Fruit fly (Drosophila melanogaster) whole organism, embryonic: ENCODE measurements around the gene mof.

ENCODE experiments used
- Awh ChIP-seq: fragments of 200-800 bp; sonication (Bioruptor generic); IDR thresholded peaks from 2 replicates; pipeline ENCODE4, ENCODE4 v1.3.6; 2022; ENCODE audit warnings: missing biosample characterization, missing genetic modification characterization
- CG10209 ChIP-seq: fragments of 200-800 bp; sonication (Bioruptor generic); optimal IDR thresholded peaks from 3 replicates; lab custom pipeline; 2017; ENCODE audit warnings: missing biosample characterization, mild to moderate bottlenecking, missing genetic modification characterization, missing genetic modification reagents
- CG12155 ChIP-seq: fragments of 200-800 bp; sonication (Bioruptor generic); optimal IDR thresholded peaks from 3 replicates; lab custom pipeline; 2016; ENCODE audit warnings: missing biosample characterization, missing genetic modification characterization
- CG12391 ChIP-seq: fragments of 200-800 bp; sonication (Bioruptor generic); optimal IDR thresholded peaks from 3 replicates; lab custom pipeline; 2018; ENCODE audit warnings: missing biosample characterization, mild to moderate bottlenecking, missing genetic modification characterization, moderate library complexity
- CG14710 ChIP-seq: fragments of 200-800 bp; sonication (Bioruptor generic); optimal IDR thresholded peaks from 3 replicates; lab custom pipeline; 2019; ENCODE audit warnings: missing biosample characterization, mild to moderate bottlenecking, missing genetic modification characterization, moderate library complexity
- CG15269 ChIP-seq: fragments of 200-800 bp; sonication (Bioruptor generic); optimal IDR thresholded peaks from 2 replicates; lab custom pipeline; 2018; ENCODE audit warnings: missing biosample characterization, mild to moderate bottlenecking, missing genetic modification characterization, moderate library complexity
- CG15514 ChIP-seq: fragments of 200-800 bp; sonication (Bioruptor generic); optimal IDR thresholded peaks from 3 replicates; lab custom pipeline; 2017; ENCODE audit warnings: missing biosample characterization, missing genetic modification characterization, mild to moderate bottlenecking, moderate library complexity, missing genetic modification reagents
- CG16779 ChIP-seq: fragments of 200-800 bp; sonication (Bioruptor generic); IDR thresholded peaks from 2 replicates; pipeline ENCODE4 v1.3.6; 2022; ENCODE audit warnings: missing biosample characterization, missing genetic modification characterization
- CG1832 ChIP-seq: fragments of 200-800 bp; sonication (Bioruptor generic); optimal IDR thresholded peaks from 2 replicates; lab custom pipeline; 2017; ENCODE audit warnings: missing biosample characterization, mild to moderate bottlenecking, missing genetic modification characterization, inconsistent platforms
- CG18599 ChIP-seq: fragments of 200-800 bp; sonication (Bioruptor generic); optimal IDR thresholded peaks from 3 replicates; lab custom pipeline; 2017; ENCODE audit warnings: missing biosample characterization, missing genetic modification characterization, mild to moderate bottlenecking, moderate library complexity, missing genetic modification reagents
- CG2116 ChIP-seq: fragments of 200-800 bp; sonication (Bioruptor generic); optimal IDR thresholded peaks from 3 replicates; lab custom pipeline; 2018; ENCODE audit warnings: missing biosample characterization, mild to moderate bottlenecking, missing genetic modification characterization
- CG30020 ChIP-seq: fragments of 200-800 bp; optimal IDR thresholded peaks from 2 replicates; lab custom pipeline; 2019; ENCODE audit warnings: missing biosample characterization, mild to moderate bottlenecking, missing genetic modification characterization, moderate library complexity
- CG3281 ChIP-seq: fragments of 200-800 bp; sonication (Bioruptor generic); optimal IDR thresholded peaks from 3 replicates; lab custom pipeline; 2017; ENCODE audit warnings: missing biosample characterization, mild to moderate bottlenecking, missing genetic modification characterization
- CG34224 ChIP-seq: fragments of 200-800 bp; sonication (Bioruptor generic); IDR thresholded peaks from 3 replicates; pipeline ENCODE4 v1.3.6; 2022; ENCODE audit warnings: missing biosample characterization, missing genetic modification characterization; ENCODE audit not compliant: partially characterized antibody
- CG34376 ChIP-seq: fragments of 200-800 bp; sonication (Bioruptor generic); optimal IDR thresholded peaks from 2 replicates; lab custom pipeline; 2018; ENCODE audit warnings: missing biosample characterization, mild to moderate bottlenecking, missing genetic modification characterization
- CG3995 ChIP-seq: fragments of 200-800 bp; sonication (Bioruptor generic); optimal IDR thresholded peaks from 3 replicates; lab custom pipeline; 2016; ENCODE audit warnings: missing biosample characterization, missing genetic modification characterization
- CG6272 ChIP-seq: fragments of 200-800 bp; sonication (Bioruptor generic); IDR thresholded peaks from 2 replicates; pipeline ENCODE4 v1.3.6; 2022; ENCODE audit warnings: missing biosample characterization, missing genetic modification characterization
- CG6683 ChIP-seq: fragments of 200-800 bp; sonication (Bioruptor generic); optimal IDR thresholded peaks from 2 replicates; lab custom pipeline; 2017; ENCODE audit warnings: missing biosample characterization, mild to moderate bottlenecking, missing genetic modification characterization, missing genetic modification reagents
- CG6765 ChIP-seq: fragments of 200-800 bp; sonication (Bioruptor generic); optimal IDR thresholded peaks from 3 replicates; lab custom pipeline; 2017; ENCODE audit warnings: missing biosample characterization, mild to moderate bottlenecking, missing genetic modification characterization
- CG7745 ChIP-seq: fragments of 200-800 bp; sonication (Bioruptor generic); optimal IDR thresholded peaks from 2 replicates; lab custom pipeline; 2018; ENCODE audit warnings: missing biosample characterization, mild to moderate bottlenecking, missing genetic modification characterization, moderate library complexity
- CG7839 ChIP-seq: fragments of 200-800 bp; sonication (Bioruptor generic); optimal IDR thresholded peaks from 3 replicates; lab custom pipeline; 2018; ENCODE audit warnings: missing biosample characterization, mild to moderate bottlenecking, missing genetic modification characterization, moderate library complexity
- CG8290 ChIP-seq, 3 experiments: fragments of 200-800 bp; sonication (Bioruptor generic); optimal IDR thresholded peaks; 2 replicates each; lab custom pipeline; 2016 to 2019; ENCODE audit warnings: missing biosample characterization in 3 of 3, missing genetic modification characterization in 3 of 3, mild to moderate bottlenecking in 2 of 3, moderate library complexity in 1 of 3
- CG8478 ChIP-seq: fragments of >200 bp; optimal IDR thresholded peaks from 2 replicates; lab custom pipeline; 2018
- CG9932 ChIP-seq: fragments of 200-800 bp; sonication (Bioruptor generic); IDR thresholded peaks from 2 replicates; pipeline ENCODE4 v1.3.6; 2022; ENCODE audit warnings: missing biosample characterization, missing genetic modification characterization
- Hr51 ChIP-seq, 2 experiments: fragments of 200-800 bp; sonication (Bioruptor generic); optimal IDR thresholded peaks; 2 replicates in 1 of 2; 3 replicates in 1 of 2; lab custom pipeline; 2016 to 2018; ENCODE audit warnings: missing biosample characterization in 2 of 2, missing genetic modification characterization in 2 of 2, mild to moderate bottlenecking in 1 of 2, moderate library complexity in 1 of 2
- Hr78 ChIP-seq, 2 experiments: fragments of 200-800 bp in 1 of 2; fragments of >200 bp in 1 of 2; sonication (Bioruptor generic) in 1 of 2; optimal IDR thresholded peaks; 2 replicates each; lab custom pipeline; 2017 to 2019; ENCODE audit warnings: missing biosample characterization in 2 of 2, missing genetic modification characterization in 2 of 2, mild to moderate bottlenecking in 1 of 2, moderate library complexity in 1 of 2
- Kr ChIP-seq: fragments of 200-800 bp; sonication (Bioruptor generic); optimal IDR thresholded peaks from 2 replicates; lab custom pipeline; 2017; ENCODE audit warnings: missing biosample characterization, mild to moderate bottlenecking, missing genetic modification characterization
- MBD-R2 ChIP-seq: fragments of 200-800 bp; sonication (Bioruptor generic); IDR thresholded peaks from 2 replicates; pipeline ENCODE4 v1.3.6; 2022; ENCODE audit warnings: missing biosample characterization, missing genetic modification characterization
- NFAT ChIP-seq: fragments of 200-800 bp; sonication (Bioruptor generic); IDR thresholded peaks from 2 replicates; pipeline ENCODE4 v1.3.6; 2022; ENCODE audit warnings: missing biosample characterization, missing genetic modification characterization
- Nf-YB ChIP-seq: fragments of 200-800 bp; sonication (Bioruptor generic); optimal IDR thresholded peaks from 3 replicates; lab custom pipeline; 2019; ENCODE audit warnings: missing biosample characterization, mild to moderate bottlenecking, missing genetic modification characterization, moderate library complexity
- NfI ChIP-seq: fragments of 200-800 bp; sonication (Bioruptor generic); optimal IDR thresholded peaks from 3 replicates; lab custom pipeline; 2018; ENCODE audit warnings: missing biosample characterization, mild to moderate bottlenecking, missing genetic modification characterization, moderate library complexity
- PHDP ChIP-seq: fragments of 200-800 bp; sonication (Bioruptor generic); optimal IDR thresholded peaks from 3 replicates; lab custom pipeline; 2018; ENCODE audit warnings: missing biosample characterization, mild to moderate bottlenecking, missing genetic modification characterization, moderate library complexity
- Pdp1 ChIP-seq, 2 experiments: fragments of 200-800 bp; sonication (Bioruptor generic); optimal IDR thresholded peaks; 3 replicates each; lab custom pipeline; 2016; ENCODE audit warnings: missing biosample characterization in 2 of 2, missing genetic modification characterization in 2 of 2, mild to moderate bottlenecking in 1 of 2, moderate library complexity in 1 of 2
- ash1 ChIP-seq: fragments of 200-800 bp; sonication (Bioruptor generic); optimal IDR thresholded peaks from 2 replicates; lab custom pipeline; 2018; ENCODE audit warnings: missing biosample characterization, mild to moderate bottlenecking, missing genetic modification characterization
- bsh ChIP-seq, 2 experiments: fragments of 200-800 bp; sonication (Bioruptor generic); optimal IDR thresholded peaks; 2 replicates each; lab custom pipeline; 2017 to 2018; ENCODE audit warnings: mild to moderate bottlenecking in 2 of 2, missing biosample characterization in 2 of 2, missing genetic modification characterization in 2 of 2, moderate library complexity in 1 of 2
- chn ChIP-seq: fragments of 200-800 bp; sonication (Bioruptor generic); optimal IDR thresholded peaks from 2 replicates; lab custom pipeline; 2016; ENCODE audit warnings: missing biosample characterization, missing genetic modification characterization
- croc ChIP-seq: fragments of 200-800 bp; sonication (Bioruptor generic); conservative IDR thresholded peaks from 3 replicates; pipeline ENCODE4 v1.3.6; 2022; ENCODE audit warnings: missing biosample characterization, missing genetic modification characterization
- fd96Cb ChIP-seq: fragments of 200-800 bp; sonication (Bioruptor generic); optimal IDR thresholded peaks from 2 replicates; lab custom pipeline; 2018; ENCODE audit warnings: missing biosample characterization, mild to moderate bottlenecking, missing genetic modification characterization, moderate library complexity
- insv ChIP-seq, 2 experiments: fragments of 200-800 bp; sonication (Bioruptor generic); optimal IDR thresholded peaks; 3 replicates each; lab custom pipeline; 2016 to 2018; ENCODE audit warnings: missing biosample characterization in 2 of 2, missing genetic modification characterization in 2 of 2
- lab ChIP-seq: fragments of 200-800 bp; sonication (Bioruptor generic); optimal IDR thresholded peaks from 3 replicates; lab custom pipeline; 2017; ENCODE audit warnings: missing biosample characterization, missing genetic modification characterization, mild to moderate bottlenecking, moderate library complexity, missing genetic modification reagents
- luna ChIP-seq: fragments of 200-800 bp; sonication (Bioruptor generic); optimal IDR thresholded peaks from 2 replicates; lab custom pipeline; 2016; ENCODE audit warnings: missing biosample characterization, missing genetic modification characterization
- oc ChIP-seq: fragments of 200-800 bp; sonication (Bioruptor generic); optimal IDR thresholded peaks from 2 replicates; lab custom pipeline; 2018; ENCODE audit warnings: missing biosample characterization, mild to moderate bottlenecking, missing genetic modification characterization, moderate library complexity
- org-1 ChIP-seq: fragments of 200-800 bp; sonication (Bioruptor generic); optimal IDR thresholded peaks from 2 replicates; lab custom pipeline; 2017; ENCODE audit warnings: missing biosample characterization, missing genetic modification characterization
- psq ChIP-seq: fragments of 200-800 bp; sonication (Bioruptor generic); optimal IDR thresholded peaks from 2 replicates; lab custom pipeline; 2017; ENCODE audit warnings: missing biosample characterization, missing genetic modification characterization
- sr ChIP-seq: fragments of 200-800 bp; sonication (Bioruptor generic); IDR thresholded peaks from 3 replicates; pipeline ENCODE4 v1.3.6; 2022; ENCODE audit warnings: missing biosample characterization, missing genetic modification characterization
- tll ChIP-seq, 2 experiments: fragments of 200-800 bp in 1 of 2; fragments of >200 bp in 1 of 2; sonication (Bioruptor generic) in 1 of 2; optimal IDR thresholded peaks; 2 replicates each; lab custom pipeline; 2017 to 2019; ENCODE audit warnings: missing biosample characterization in 2 of 2, missing genetic modification characterization in 2 of 2, mild to moderate bottlenecking in 1 of 2, moderate library complexity in 1 of 2
- zen ChIP-seq: fragments of 200-800 bp; sonication (Bioruptor generic); optimal IDR thresholded peaks from 3 replicates; lab custom pipeline; 2018; ENCODE audit warnings: missing biosample characterization, mild to moderate bottlenecking, missing genetic modification characterization, moderate library complexity

mof gene

DNA sequence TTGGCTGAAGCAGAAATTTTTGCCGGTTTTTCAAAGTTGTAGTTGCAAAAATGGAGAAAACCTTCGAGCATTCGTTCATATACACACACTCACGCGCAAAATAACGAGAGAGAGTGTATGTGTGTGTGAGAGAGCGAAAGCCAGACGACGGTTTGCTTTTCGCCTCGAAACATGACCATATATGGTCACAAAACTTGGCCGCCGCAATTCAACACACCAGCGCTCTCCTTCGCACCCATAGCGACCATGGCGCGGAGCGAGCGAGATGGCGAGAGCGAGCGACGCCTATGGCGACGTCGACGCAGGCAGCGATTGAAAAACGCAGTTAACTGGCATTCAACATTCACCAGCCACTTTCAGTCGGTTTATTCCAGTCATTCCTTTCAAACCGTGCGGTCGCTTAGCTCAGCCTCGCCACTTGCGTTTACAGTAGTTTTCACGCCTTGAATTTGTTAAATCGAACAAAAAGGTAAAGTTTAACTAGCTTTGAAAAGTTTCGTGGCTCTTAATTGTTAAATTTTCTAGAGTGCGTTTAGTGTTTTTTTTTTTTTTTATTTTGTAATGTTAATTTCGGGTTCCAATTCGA is 25.1 kb upstream of the mof start (continued):
- TF ChIP-seq CG6765 (GFP tag; lab: Kevin White, UChicago) (peak; percentile 24), CG7839 (tag; lab: Kevin White, UChicago) (no peak), NFAT (peak; percentile 32; the same call in 1 of the 2 replicates), CG18599 (GFP tag; lab: Kevin White, UChicago) (peak; percentile 54), luna (GFP tag; lab: Kevin White, UChicago) (no peak), bsh (GFP tag; optimal IDR thresholded peaks at IDR 0.05; lab: Kevin White, UChicago) (no peak), CG8478 (lab: Kevin White, UChicago) (peak; percentile 87), zen (tag; lab: Kevin White, UChicago) (peak; percentile 5), CG30020 (no peak), CG34224 (GFP tag; lab: Robert Waterston, UW) (peak; percentile 37; the same call in 1 of the 3 replicates), Awh (GFP tag; lab: Robert Waterston, UW) (no peak), fd96Cb (no peak), Nf-YB (GFP tag; lab: Kevin White, UChicago) (peak; percentile 4), CG1832 (peak; percentile 95), NfI (GFP tag; lab: Kevin White, UChicago) (no peak), CG16779 (GFP tag; lab: Robert Waterston, UW) (peak; percentile 58; the same call in 1 of the 2 replicates), CG2116 (GFP tag; lab: Kevin White, UChicago) (peak; percentile 23), CG12391 (tag; lab: Kevin White, UChicago) (peak; percentile 18), CG14710 (tag; lab: Kevin White, UChicago) (no peak), Pdp1 (GFP tag; optimal IDR thresholded peaks at IDR 0.05; lab: Kevin White, UChicago) (peak in 1 of 2 experiments; percentile 33), Hr51 (GFP tag; optimal IDR thresholded peaks at IDR 0.05; lab: Kevin White, UChicago) (peak; percentile 3 to 38), PHDP (tag; lab: Kevin White, UChicago) (peak; percentile 15), Kr (no peak), CG10209 (peak; percentile 33), psq (peak; percentile 32), MBD-R2 (GFP tag; lab: Robert Waterston, UW) (peak; percentile 14; the same call in 1 of the 2 replicates), oc (tag; lab: Kevin White, UChicago) (peak; percentile 17), lab (GFP tag; lab: Kevin White, UChicago) (peak; percentile 72), CG6272 (GFP tag; lab: Robert Waterston, UW) (0 out of 2 replicates have a peak, but pooled peaks have one; percentile 15), CG6683 (GFP tag; lab: Kevin White, UChicago) (no peak), CG34376 (GFP tag; lab: Kevin White, UChicago) (peak; percentile 54), CG15269 (tag; lab: Kevin White, UChicago) (peak; percentile 16), CG8290 (GFP tag; optimal IDR thresholded peaks at IDR 0.05; lab: Kevin White, UChicago) (no peak), CG8290 (tag; optimal IDR thresholded peaks at IDR 0.05; lab: Kevin White, UChicago) (peak in 1 of 2 experiments; percentile 37), tll (GFP tag; optimal IDR thresholded peaks at IDR 0.05; lab: Kevin White, UChicago) (peak in 1 of 2 experiments; percentile 6), CG3995 (GFP tag; lab: Kevin White, UChicago) (no peak), CG12155 (GFP tag; lab: Kevin White, UChicago) (peak; percentile 38), ash1 (GFP tag; lab: Kevin White, UChicago) (peak; percentile 45), CG7745 (tag; lab: Kevin White, UChicago) (no peak), insv (GFP tag; optimal IDR thresholded peaks at IDR 0.05; lab: Kevin White, UChicago) (peak in 1 of 2 experiments; percentile 37), sr (0 out of 3 replicates have a peak, but pooled peaks have one; percentile 8), Hr78 (GFP tag; optimal IDR thresholded peaks at IDR 0.05; lab: Kevin White, UChicago) (no peak), org-1 (GFP tag; lab: Kevin White, UChicago) (no peak), CG9932 (GFP tag; lab: Robert Waterston, UW) (peak; percentile 64), CG3281 (GFP tag; lab: Kevin White, UChicago) (no peak), chn (GFP tag; lab: Kevin White, UChicago) (peak; percentile 34), CG15514 (peak; percentile 39), croc (GFP tag; lab: Robert Waterston, UW) (no peak)
